Fruit fly (Drosophila melanogaster): ENCODE results near the gene lsn.

lsn gene

dm6 chr3R:21825140-21825539 is 39.8 kb upstream of the lsn start:
- TF ChIP-seq CG10348 (GFP tag; IDR thresholded peaks at IDR 0.05), result no peak

- no peak for TF ChIP-seq D1 (tag; optimal IDR thresholded peaks at IDR 0.05)
- TF ChIP-seq CG9948 (tag; optimal IDR thresholded peaks at IDR 0.05), result peak; percentile 45
- peak; percentile 66 for TF ChIP-seq CG15710 (tag; optimal IDR thresholded peaks at IDR 0.05)
- peak; percentile 80 for TF ChIP-seq CG8159 (tag; optimal IDR thresholded peaks at IDR 0.05)
- no peak for TF ChIP-seq CG12605 (GFP tag; IDR thresholded peaks at IDR 0.05)
- TF ChIP-seq Pif1A (GFP tag; optimal IDR thresholded peaks at IDR 0.05), result no peak
- no peak for TF ChIP-seq Ets98B (GFP tag; IDR thresholded peaks at IDR 0.05)
- peak; percentile 53 for TF ChIP-seq CG14655 (GFP tag; optimal IDR thresholded peaks at IDR 0.05)
- no peak for TF ChIP-seq Pif1B (GFP tag; optimal IDR thresholded peaks at IDR 0.05)
- no peak for TF ChIP-seq CG10348 (GFP tag; IDR thresholded peaks at IDR 0.05)
- TF ChIP-seq fd96Ca (GFP tag; IDR thresholded peaks at IDR 0.05), result no peak
- TF ChIP-seq CG34367 (tag; optimal IDR thresholded peaks at IDR 0.05), result peak; percentile 1
- no peak for TF ChIP-seq rn (GFP tag; IDR thresholded peaks at IDR 0.05)
- no peak for TF ChIP-seq CG32121 (GFP tag; IDR thresholded peaks at IDR 0.05)
- TF ChIP-seq gl (tag; optimal IDR thresholded peaks at IDR 0.05), result no peak
- TF ChIP-seq CG13204 (GFP tag; optimal IDR thresholded peaks at IDR 0.05), result no peak
- TF ChIP-seq CG17806 (tag; optimal IDR thresholded peaks at IDR 0.05), result peak; percentile 40
- TF ChIP-seq CG4496 (GFP tag; IDR thresholded peaks at IDR 0.05), result no peak
- TF ChIP-seq Snoo (tag; optimal IDR thresholded peaks at IDR 0.05), result no peak
- peak; percentile 63 for TF ChIP-seq EcR (GFP tag; optimal IDR thresholded peaks at IDR 0.05)
- peak; percentile 2 for TF ChIP-seq CG8301 (tag; optimal IDR thresholded peaks at IDR 0.05)
These were observed 39.0 kb upstream of the lsn start for dm6 chr3R:21825775-21826558.

- TF ChIP-seq Pif1B (GFP tag; optimal IDR thresholded peaks at IDR 0.05) (no peak), CG12605 (GFP tag; IDR thresholded peaks at IDR 0.05) (no peak), rn (GFP tag; IDR thresholded peaks at IDR 0.05) (no peak), Snoo (tag; optimal IDR thresholded peaks at IDR 0.05) (peak; percentile 33), CG4496 (GFP tag; IDR thresholded peaks at IDR 0.05) (peak; percentile 28; the same call in 1 of the 3 replicates), CG15710 (tag; optimal IDR thresholded peaks at IDR 0.05) (no peak), CG8159 (tag; optimal IDR thresholded peaks at IDR 0.05) (peak; percentile 23), CG8301 (tag; optimal IDR thresholded peaks at IDR 0.05) (peak; percentile 36), fd96Ca (GFP tag; IDR thresholded peaks at IDR 0.05) (no peak), CG9948 (tag; optimal IDR thresholded peaks at IDR 0.05) (peak; percentile 3), gl (tag; optimal IDR thresholded peaks at IDR 0.05) (no peak), CG34367 (tag; optimal IDR thresholded peaks at IDR 0.05) (no peak), CG14655 (GFP tag; optimal IDR thresholded peaks at IDR 0.05) (peak; percentile 36), EcR (GFP tag; optimal IDR thresholded peaks at IDR 0.05) (no peak), CG17806 (tag; optimal IDR thresholded peaks at IDR 0.05) (no peak), CG32121 (GFP tag; IDR thresholded peaks at IDR 0.05) (no peak), CG10348 (GFP tag; IDR thresholded peaks at IDR 0.05) (no peak), Pif1A (GFP tag; optimal IDR thresholded peaks at IDR 0.05) (peak; percentile 11), D1 (tag; optimal IDR thresholded peaks at IDR 0.05) (no peak), CG13204 (GFP tag; optimal IDR thresholded peaks at IDR 0.05) (no peak), Ets98B (GFP tag; IDR thresholded peaks at IDR 0.05) (no peak)
These were observed 37.4 kb upstream of the lsn start for dm6 chr3R:21827453-21828039.

- peak; percentile 17 for TF ChIP-seq CG8301 (tag; optimal IDR thresholded peaks at IDR 0.05)
- no peak for TF ChIP-seq CG15710 (tag; optimal IDR thresholded peaks at IDR 0.05)
- no peak for TF ChIP-seq gl (tag; optimal IDR thresholded peaks at IDR 0.05)
- peak; percentile 3 for TF ChIP-seq Pif1A (GFP tag; optimal IDR thresholded peaks at IDR 0.05)
- TF ChIP-seq CG17806 (tag; optimal IDR thresholded peaks at IDR 0.05), result no peak
- peak; percentile 21 for TF ChIP-seq CG9948 (tag; optimal IDR thresholded peaks at IDR 0.05)
- peak; percentile 23 for TF ChIP-seq CG14655 (GFP tag; optimal IDR thresholded peaks at IDR 0.05)
These were observed 36.9 kb upstream of the lsn start for dm6 chr3R:21828040-21828526.

dm6 chr3R:21828785-21829486 is 36.0 kb upstream of the lsn start:
- no peak for TF ChIP-seq CG10348 (GFP tag; IDR thresholded peaks at IDR 0.05)
- TF ChIP-seq Pif1A (GFP tag; optimal IDR thresholded peaks at IDR 0.05), result peak; percentile 68
- TF ChIP-seq Ets98B (GFP tag; IDR thresholded peaks at IDR 0.05), result peak; percentile 74
- peak; percentile 80 for TF ChIP-seq CG4496 (GFP tag; IDR thresholded peaks at IDR 0.05)
- no peak for TF ChIP-seq EcR (GFP tag; optimal IDR thresholded peaks at IDR 0.05)
- peak; percentile 25 for TF ChIP-seq CG13204 (GFP tag; optimal IDR thresholded peaks at IDR 0.05)
- TF ChIP-seq CG8301 (tag; optimal IDR thresholded peaks at IDR 0.05), result peak; percentile 92
- peak; percentile 94 for TF ChIP-seq CG14655 (GFP tag; optimal IDR thresholded peaks at IDR 0.05)
- TF ChIP-seq CG32121 (GFP tag; IDR thresholded peaks at IDR 0.05), result peak; percentile 71
- TF ChIP-seq CG8159 (tag; optimal IDR thresholded peaks at IDR 0.05), result peak; percentile 81
- peak; percentile 74 for TF ChIP-seq CG34367 (tag; optimal IDR thresholded peaks at IDR 0.05)
- TF ChIP-seq gl (tag; optimal IDR thresholded peaks at IDR 0.05), result peak; percentile 37
- peak; percentile 79 for TF ChIP-seq Pif1B (GFP tag; optimal IDR thresholded peaks at IDR 0.05)
- TF ChIP-seq fd96Ca (GFP tag; IDR thresholded peaks at IDR 0.05), result peak; percentile 59; the same call in 2 of the 3 replicates
- TF ChIP-seq CG17806 (tag; optimal IDR thresholded peaks at IDR 0.05), result peak; percentile 78
- peak; percentile 60 for TF ChIP-seq D1 (tag; optimal IDR thresholded peaks at IDR 0.05)
- TF ChIP-seq CG9948 (tag; optimal IDR thresholded peaks at IDR 0.05), result peak; percentile 92
- TF ChIP-seq Snoo (tag; optimal IDR thresholded peaks at IDR 0.05), result no peak
- peak; percentile 75 for TF ChIP-seq CG15710 (tag; optimal IDR thresholded peaks at IDR 0.05)
- TF ChIP-seq CG12605 (GFP tag; IDR thresholded peaks at IDR 0.05), result peak; percentile 66
- peak; percentile 58; the same call in 1 of the 2 replicates for TF ChIP-seq rn (GFP tag; IDR thresholded peaks at IDR 0.05)
